Fruit fly (Drosophila melanogaster) whole organism, embryonic: Measurements from ENCODE around the gene RpS12.

ENCODE experiments used
- Atf6 ChIP-seq: fragments of 200-800 bp; sonication (Bioruptor generic); IDR thresholded peaks from 2 replicates; pipeline ENCODE4 v1.3.6; 2022; ENCODE audit warnings: missing biosample characterization, missing genetic modification characterization
- CG11093 ChIP-seq: fragments of 200-800 bp; sonication (Bioruptor generic); IDR thresholded peaks from 3 replicates; pipeline ENCODE4 v1.3.6; 2022; ENCODE audit warnings: missing biosample characterization, missing genetic modification characterization
- CG11504 ChIP-seq: fragments of 200-800 bp; sonication (Bioruptor generic); optimal IDR thresholded peaks from 3 replicates; lab custom pipeline; 2019; ENCODE audit warnings: missing biosample characterization, mild to moderate bottlenecking, missing genetic modification characterization, moderate library complexity
- CG15479 ChIP-seq: fragments of 200-800 bp; sonication (Bioruptor generic); optimal IDR thresholded peaks from 3 replicates; lab custom pipeline; 2019; ENCODE audit warnings: missing biosample characterization, mild to moderate bottlenecking, missing genetic modification characterization, moderate library complexity
- CG15514 ChIP-seq: fragments of 200-800 bp; sonication (Bioruptor generic); optimal IDR thresholded peaks from 3 replicates; lab custom pipeline; 2017; ENCODE audit warnings: missing biosample characterization, missing genetic modification characterization, mild to moderate bottlenecking, moderate library complexity, missing genetic modification reagents
- CG17829 ChIP-seq: fragments of 200-800 bp; optimal IDR thresholded peaks from 2 replicates; lab custom pipeline; 2019; ENCODE audit warnings: missing biosample characterization, mild to moderate bottlenecking, missing genetic modification characterization, moderate library complexity
- CG30020 ChIP-seq: fragments of 200-800 bp; optimal IDR thresholded peaks from 2 replicates; lab custom pipeline; 2019; ENCODE audit warnings: missing biosample characterization, mild to moderate bottlenecking, missing genetic modification characterization, moderate library complexity
- CG32532 ChIP-seq: fragments of 200-800 bp; sonication (Bioruptor generic); IDR thresholded peaks from 2 replicates; pipeline ENCODE4 v1.3.6; 2022; ENCODE audit warnings: missing biosample characterization, missing genetic modification characterization
- CG32767 ChIP-seq: fragments of 200-800 bp; sonication (Bioruptor generic); IDR thresholded peaks from 2 replicates; pipeline ENCODE4 v1.3.6; 2022; ENCODE audit warnings: missing biosample characterization, missing genetic modification characterization
- CG4404 ChIP-seq: fragments of 200-800 bp; sonication (Bioruptor generic); IDR thresholded peaks from 2 replicates; pipeline ENCODE4 v1.3.6; 2022; ENCODE audit warnings: missing biosample characterization, missing genetic modification characterization
- CG6689 ChIP-seq: fragments of 200-800 bp; sonication (Bioruptor generic); IDR thresholded peaks from 2 replicates; pipeline ENCODE4 v1.3.6; 2022; ENCODE audit warnings: missing biosample characterization, missing genetic modification characterization
- CG6854 ChIP-seq: fragments of 200-800 bp; sonication (Bioruptor generic); optimal IDR thresholded peaks from 3 replicates; lab custom pipeline; 2017; ENCODE audit warnings: missing biosample characterization, mild to moderate bottlenecking, missing genetic modification characterization
- CG8924 ChIP-seq: fragments of 200-800 bp; optimal IDR thresholded peaks from 3 replicates; lab custom pipeline; 2019; ENCODE audit warnings: missing biosample characterization, mild to moderate bottlenecking, missing genetic modification characterization, moderate library complexity
- Dp ChIP-seq: fragments of 200-800 bp; sonication (Bioruptor generic); optimal IDR thresholded peaks from 2 replicates; lab custom pipeline; 2018; ENCODE audit warnings: missing biosample characterization, mild to moderate bottlenecking, missing genetic modification characterization, moderate library complexity
- Eip74EF ChIP-seq, 2 experiments: fragments of 200-800 bp in 1 of 2; fragments of >200 bp in 1 of 2; sonication (Bioruptor generic) in 1 of 2; optimal IDR thresholded peaks; 2 replicates each; lab custom pipeline; 2017 to 2019; ENCODE audit warnings: missing biosample characterization in 2 of 2, missing genetic modification characterization in 2 of 2, mild to moderate bottlenecking in 1 of 2, moderate library complexity in 1 of 2
- Elba2 ChIP-seq: fragments of 200-800 bp; sonication (Bioruptor generic); optimal IDR thresholded peaks from 3 replicates; lab custom pipeline; 2016; ENCODE audit warnings: missing biosample characterization, missing genetic modification characterization
- Ets97D ChIP-seq: fragments of 200-800 bp; sonication (Bioruptor generic); optimal IDR thresholded peaks from 3 replicates; lab custom pipeline; 2016; ENCODE audit warnings: missing biosample characterization, missing genetic modification characterization
- Gsc ChIP-seq: fragments of 200-800 bp; sonication (Bioruptor generic); IDR thresholded peaks from 2 replicates; pipeline ENCODE4 v1.3.6; 2022; ENCODE audit warnings: missing biosample characterization, missing genetic modification characterization
- HHEX ChIP-seq: fragments of 200-800 bp; sonication (Bioruptor generic); optimal IDR thresholded peaks from 3 replicates; lab custom pipeline; 2017; ENCODE audit warnings: missing biosample characterization, mild to moderate bottlenecking, missing genetic modification characterization, missing genetic modification reagents
- Hand ChIP-seq: fragments of 200-800 bp; sonication (Bioruptor generic); optimal IDR thresholded peaks from 2 replicates; lab custom pipeline; 2017; ENCODE audit warnings: mild to moderate bottlenecking, missing biosample characterization, missing genetic modification reagents, missing genetic modification characterization
- HmgZ ChIP-seq: fragments of 200-800 bp; sonication (Bioruptor generic); optimal IDR thresholded peaks from 2 replicates; lab custom pipeline; 2018; ENCODE audit warnings: missing biosample characterization, mild to moderate bottlenecking, missing genetic modification characterization
- Hmr ChIP-seq: fragments of 200-800 bp; sonication (Bioruptor generic); optimal IDR thresholded peaks from 3 replicates; lab custom pipeline; 2017; ENCODE audit warnings: mild to moderate bottlenecking, missing biosample characterization, missing genetic modification reagents, missing genetic modification characterization
- Hmx ChIP-seq: fragments of 200-800 bp; sonication (Bioruptor generic); optimal IDR thresholded peaks from 2 replicates; lab custom pipeline; 2016; ENCODE audit warnings: missing biosample characterization, missing genetic modification characterization
- Max ChIP-seq: fragments of 200-800 bp; sonication (Bioruptor generic); optimal IDR thresholded peaks from 2 replicates; lab custom pipeline; 2016; ENCODE audit warnings: missing biosample characterization, mild to moderate bottlenecking, missing genetic modification characterization
- Oaz ChIP-seq: fragments of 200-800 bp; sonication (Bioruptor generic); IDR thresholded peaks from 2 replicates; pipeline ENCODE4 v1.3.6; 2022; ENCODE audit warnings: missing biosample characterization, missing genetic modification characterization
- Optix ChIP-seq: fragments of 200-800 bp; sonication (Bioruptor generic); IDR thresholded peaks from 3 replicates; pipeline ENCODE4 v1.3.6; 2022; ENCODE audit warnings: missing biosample characterization, missing genetic modification characterization
- Tbp ChIP-seq: fragments of >200 bp; optimal IDR thresholded peaks from 2 replicates; lab custom pipeline; 2018; ENCODE audit warnings: missing biosample characterization, missing genetic modification characterization
- amos ChIP-seq: fragments of 200-800 bp; sonication (Bioruptor generic); IDR thresholded peaks from 2 replicates; pipeline ENCODE4 v1.3.6; 2022; ENCODE audit warnings: missing biosample characterization, missing genetic modification characterization; ENCODE audit not compliant: partially characterized antibody
- bcd ChIP-seq: fragments of 200-800 bp; sonication (Bioruptor generic); optimal IDR thresholded peaks from 2 replicates; lab custom pipeline; 2017; ENCODE audit warnings: missing biosample characterization, mild to moderate bottlenecking, missing genetic modification characterization
- bowl ChIP-seq: fragments of 200-800 bp; sonication (Bioruptor generic); IDR thresholded peaks from 2 replicates; pipeline ENCODE4 v1.3.6; 2022; ENCODE audit warnings: missing biosample characterization, missing genetic modification characterization
- bsh ChIP-seq, 2 experiments: fragments of 200-800 bp; sonication (Bioruptor generic); optimal IDR thresholded peaks; 2 replicates each; lab custom pipeline; 2017 to 2018; ENCODE audit warnings: mild to moderate bottlenecking in 2 of 2, missing biosample characterization in 2 of 2, missing genetic modification characterization in 2 of 2, moderate library complexity in 1 of 2
- btn ChIP-seq: fragments of 200-800 bp; sonication (Bioruptor generic); optimal IDR thresholded peaks from 2 replicates; lab custom pipeline; 2016; ENCODE audit warnings: missing biosample characterization, missing genetic modification characterization
- cad ChIP-seq: fragments of >200 bp; optimal IDR thresholded peaks from 2 replicates; lab custom pipeline; 2017; ENCODE audit warnings: missing biosample characterization, missing genetic modification characterization
- fd64A ChIP-seq: fragments of 200-800 bp; sonication (Bioruptor generic); optimal IDR thresholded peaks from 3 replicates; lab custom pipeline; 2018; ENCODE audit warnings: missing biosample characterization, mild to moderate bottlenecking, missing genetic modification characterization
- fru ChIP-seq: fragments of >200 bp; optimal IDR thresholded peaks from 2 replicates; lab custom pipeline; 2017
- gfzf ChIP-seq: fragments of 200-800 bp; sonication (Bioruptor generic); optimal IDR thresholded peaks from 2 replicates; lab custom pipeline; 2016; ENCODE audit warnings: missing biosample characterization, mild to moderate bottlenecking, missing genetic modification characterization, moderate library complexity
- grau ChIP-seq: fragments of 200-800 bp; optimal IDR thresholded peaks from 3 replicates; lab custom pipeline; 2019; ENCODE audit warnings: missing biosample characterization, mild to moderate bottlenecking, missing genetic modification characterization, moderate library complexity
- gsb ChIP-seq: fragments of 200-800 bp; sonication (Bioruptor generic); IDR thresholded peaks from 2 replicates; pipeline ENCODE4 v1.3.6; 2022; ENCODE audit warnings: missing biosample characterization, missing genetic modification characterization
- inv ChIP-seq: fragments of 200-800 bp; sonication (Bioruptor generic); IDR thresholded peaks from 2 replicates; pipeline ENCODE4 v1.3.6; 2022; ENCODE audit warnings: missing biosample characterization, missing genetic modification characterization; ENCODE audit not compliant: partially characterized antibody
- lov ChIP-seq, 2 experiments: fragments of 200-800 bp in 1 of 2; fragments of >200 bp in 1 of 2; sonication (Bioruptor generic) in 1 of 2; IDR thresholded peaks in 1 of 2; optimal IDR thresholded peaks in 1 of 2; 2 replicates in 1 of 2; 3 replicates in 1 of 2; pipeline versions ENCODE4 v1.3.6 to Lab custom; 2017 to 2022; ENCODE audit warnings: missing biosample characterization in 1 of 2, missing genetic modification characterization in 1 of 2
- mam ChIP-seq: fragments of 200-800 bp; sonication (Bioruptor generic); optimal IDR thresholded peaks from 3 replicates; lab custom pipeline; 2016; ENCODE audit warnings: missing biosample characterization, missing genetic modification characterization
- org-1 ChIP-seq: fragments of 200-800 bp; sonication (Bioruptor generic); optimal IDR thresholded peaks from 2 replicates; lab custom pipeline; 2017; ENCODE audit warnings: missing biosample characterization, missing genetic modification characterization
- sima ChIP-seq: fragments of 200-800 bp; sonication (Bioruptor generic); optimal IDR thresholded peaks from 2 replicates; lab custom pipeline; 2016; ENCODE audit warnings: missing biosample characterization, missing genetic modification characterization
- slbo ChIP-seq: fragments of 200-800 bp; sonication (Bioruptor generic); IDR thresholded peaks from 2 replicates; pipeline ENCODE4 v1.3.6; 2022; ENCODE audit warnings: missing biosample characterization, missing genetic modification characterization
- sqz ChIP-seq: fragments of 200-800 bp; sonication (Bioruptor generic); optimal IDR thresholded peaks from 3 replicates; lab custom pipeline; 2018; ENCODE audit warnings: missing biosample characterization, mild to moderate bottlenecking, missing genetic modification characterization
- sr ChIP-seq: fragments of 200-800 bp; sonication (Bioruptor generic); IDR thresholded peaks from 3 replicates; pipeline ENCODE4 v1.3.6; 2022; ENCODE audit warnings: missing biosample characterization, missing genetic modification characterization
- tgo ChIP-seq: fragments of 200-800 bp; sonication (Bioruptor generic); IDR thresholded peaks from 3 replicates; pipeline ENCODE4 v1.3.6; 2022; ENCODE audit warnings: missing biosample characterization, missing genetic modification characterization
- zen ChIP-seq: fragments of 200-800 bp; sonication (Bioruptor generic); optimal IDR thresholded peaks from 3 replicates; lab custom pipeline; 2018; ENCODE audit warnings: missing biosample characterization, mild to moderate bottlenecking, missing genetic modification characterization, moderate library complexity
- zen2 ChIP-seq: fragments of 200-800 bp; sonication (Bioruptor generic); IDR thresholded peaks from 3 replicates; pipeline ENCODE4 v1.3.6; 2022; ENCODE audit warnings: missing biosample characterization, missing genetic modification characterization; ENCODE audit not compliant: partially characterized antibody

The RpS12 gene

DNA sequence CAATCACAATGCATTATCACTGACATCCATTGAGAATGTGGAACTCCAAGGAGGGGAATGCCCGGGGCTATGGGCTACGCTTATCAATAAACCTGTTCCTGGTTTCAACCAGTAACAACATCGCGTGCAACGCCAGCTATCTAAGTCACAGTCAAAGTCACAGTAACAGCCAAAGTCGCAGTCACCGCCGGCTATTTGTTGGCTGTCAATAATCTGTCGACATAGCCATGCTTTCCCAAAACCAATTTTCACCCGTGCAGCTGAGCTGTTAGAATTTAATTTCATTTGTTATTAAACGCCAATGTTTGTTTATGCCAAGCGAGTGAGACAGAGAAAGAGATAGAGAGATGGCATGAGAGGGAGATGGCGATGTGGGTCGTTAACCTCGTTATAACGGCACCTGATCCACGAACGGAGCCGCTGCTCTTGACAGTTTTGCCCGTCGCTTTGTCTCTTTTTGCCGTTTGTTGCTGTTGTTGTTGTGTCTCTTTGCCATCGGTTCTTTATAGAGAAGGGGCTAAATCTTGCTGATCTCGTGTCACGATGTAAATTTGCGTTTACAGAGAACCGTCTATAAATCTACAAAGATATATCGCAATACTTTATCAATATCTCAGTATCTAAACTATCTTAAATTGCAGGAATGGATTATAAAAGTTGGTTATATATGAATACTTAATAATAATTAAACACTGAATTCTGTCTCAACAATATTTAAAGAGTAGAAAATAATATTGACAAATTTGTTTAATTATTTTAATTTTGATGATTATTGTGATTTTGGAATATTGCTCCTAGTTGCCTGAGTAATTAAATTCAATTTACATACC is 9.1 kb downstream of the RpS12 start (continued):
- TF ChIP-seq mam (GFP tag; lab: Kevin White, UChicago), result no peak
- TF ChIP-seq CG6689 (GFP tag; lab: Robert Waterston, UW), result no peak
- no peak for TF ChIP-seq Eip74EF (GFP tag; optimal IDR thresholded peaks at IDR 0.05; lab: Kevin White, UChicago)
- TF ChIP-seq fd64A (GFP tag; lab: Kevin White, UChicago), result peak; percentile 67
- no peak for TF ChIP-seq org-1 (GFP tag; lab: Kevin White, UChicago)
- no peak for TF ChIP-seq Oaz (GFP tag; lab: Robert Waterston, UW)
- no peak for TF ChIP-seq gsb (GFP tag; lab: Robert Waterston, UW)
- no peak for TF ChIP-seq CG32532 (GFP tag; lab: Robert Waterston, UW)
- peak; percentile 39 for TF ChIP-seq CG11504 (tag; lab: Kevin White, UChicago)
- no peak for TF ChIP-seq Tbp
- peak; percentile 18 for TF ChIP-seq CG8924 (tag; lab: Kevin White, UChicago)
- no peak for TF ChIP-seq Hmr (GFP tag; lab: Kevin White, UChicago)
- TF ChIP-seq zen (tag; lab: Kevin White, UChicago), result no peak
- no peak for TF ChIP-seq Hand (GFP tag; lab: Kevin White, UChicago)
- TF ChIP-seq HHEX (GFP tag; lab: Kevin White, UChicago), result no peak
- TF ChIP-seq Elba2 (GFP tag; lab: Kevin White, UChicago), result no peak
- no peak for TF ChIP-seq CG30020
- TF ChIP-seq CG32767, result no peak
- peak; percentile 7; the same call in 1 of the 2 replicates for TF ChIP-seq amos (GFP tag; lab: Robert Waterston, UW)
- no peak for TF ChIP-seq Dp
- no peak for TF ChIP-seq bowl (GFP tag; lab: Robert Waterston, UW)
- TF ChIP-seq CG15479 (GFP tag; lab: Kevin White, UChicago), result no peak
- peak; percentile 35 for TF ChIP-seq CG17829 (tag; lab: Kevin White, UChicago)
- no peak for TF ChIP-seq gfzf (GFP tag; lab: Kevin White, UChicago)
- TF ChIP-seq slbo (GFP tag; lab: Robert Waterston, UW), result no peak
- no peak for TF ChIP-seq fru (lab: Kevin White, UChicago)
- no peak for TF ChIP-seq sima (GFP tag; lab: Kevin White, UChicago)
- no peak for TF ChIP-seq Optix
- no peak for TF ChIP-seq cad (GFP tag; lab: Kevin White, UChicago)
- no peak for TF ChIP-seq Atf6 (GFP tag; lab: Robert Waterston, UW)
- TF ChIP-seq Max (GFP tag; lab: Kevin White, UChicago), result no peak
- TF ChIP-seq bsh (GFP tag; optimal IDR thresholded peaks at IDR 0.05; lab: Kevin White, UChicago), result peak in 1 of 2 experiments; percentile 16
- no peak for TF ChIP-seq CG11093 (GFP tag; lab: Robert Waterston, UW)
- no peak for TF ChIP-seq btn (GFP tag; lab: Kevin White, UChicago)
- TF ChIP-seq CG15514 (GFP tag; lab: Kevin White, UChicago), result no peak
- TF ChIP-seq lov (optimal IDR thresholded peaks at IDR 0.05; lab: Kevin White, UChicago), result no peak
- TF ChIP-seq lov (GFP tag; IDR thresholded peaks at IDR 0.05; lab: Robert Waterston, UW), result no peak; the same call in 2 of the 3 replicates
- TF ChIP-seq Ets97D, result no peak
- 0 out of 3 replicates have a peak, but pooled peaks have one; percentile 18 for TF ChIP-seq zen2 (GFP tag; lab: Robert Waterston, UW)
- TF ChIP-seq Hmx (GFP tag; lab: Kevin White, UChicago), result no peak
- no peak for TF ChIP-seq Gsc (GFP tag; lab: Robert Waterston, UW)
- peak; percentile 3 for TF ChIP-seq bcd
- no peak for TF ChIP-seq sr
- TF ChIP-seq inv, result no peak
- peak; percentile 16 for TF ChIP-seq sqz (GFP tag; lab: Kevin White, UChicago)
- no peak for TF ChIP-seq CG6854 (GFP tag; lab: Kevin White, UChicago)
- TF ChIP-seq grau (tag; lab: Kevin White, UChicago), result peak; percentile 40
- TF ChIP-seq HmgZ, result no peak
- TF ChIP-seq tgo (GFP tag; lab: Robert Waterston, UW), result no peak
- no peak for TF ChIP-seq CG4404 (GFP tag; lab: Robert Waterston, UW)
